Worm (Caenorhabditis elegans) whole organism, young adult: ENCODE measurements around the gene sptl-3.

Source experiments
- B0019.2 ChIP-seq: fragments of 200-800 bp; sonication (Bioruptor generic); conservative IDR thresholded peaks from 2 replicates; pipeline ENCODE4 v1.3.6; 2022; ENCODE audit warnings: missing genetic modification reagents, missing genetic modification characterization, missing compliant biosample characterization
- C06A6.2 ChIP-seq: fragments of 200-800 bp; sonication (Bioruptor generic); conservative IDR thresholded peaks from 2 replicates; pipeline ENCODE4 v1.3.6; 2022; ENCODE audit warnings: missing genetic modification characterization, missing compliant biosample characterization
- D2030.7 ChIP-seq: fragments of 200-800 bp; sonication (Bioruptor generic); IDR thresholded peaks from 2 replicates; pipeline ENCODE4 v1.3.6; 2022; ENCODE audit warnings: missing genetic modification reagents, missing genetic modification characterization, missing compliant biosample characterization
- F10E7.11 ChIP-seq: sonication (generic microtip); optimal IDR thresholded peaks from 2 replicates; lab custom pipeline; 2017; ENCODE audit warnings: mild to moderate bottlenecking, missing genetic modification characterization, moderate library complexity, missing compliant biosample characterization
- F23B12.7 ChIP-seq: sonication (generic microtip); optimal IDR thresholded peaks from 2 replicates; lab custom pipeline; 2017; ENCODE audit warnings: missing genetic modification characterization, mild to moderate bottlenecking, missing compliant biosample characterization, antibody characterized with exemption, moderate library complexity; ENCODE audit not compliant: insufficient read depth
- F33H1.4 ChIP-seq: fragments of 200-800 bp; sonication (Bioruptor generic); IDR thresholded peaks from 2 replicates; pipeline ENCODE4 v1.3.6; 2022; ENCODE audit warnings: missing genetic modification reagents, missing genetic modification characterization, missing compliant biosample characterization
- F37B4.10 ChIP-seq: fragments of 200-800 bp; sonication (Bioruptor generic); IDR thresholded peaks from 2 replicates; pipeline ENCODE4 v1.3.6; 2022; ENCODE audit warnings: missing genetic modification characterization, missing compliant biosample characterization
- F49E8.2 ChIP-seq: sonication (generic microtip); optimal IDR thresholded peaks from 3 replicates; lab custom pipeline; 2017; ENCODE audit warnings: missing genetic modification characterization, mild to moderate bottlenecking, missing compliant biosample characterization, antibody characterized with exemption, moderate library complexity; ENCODE audit not compliant: insufficient read depth
- K11D2.4 ChIP-seq: fragments of 200-800 bp; sonication (Bioruptor generic); IDR thresholded peaks from 2 replicates; pipeline ENCODE4 v1.3.6; 2022; ENCODE audit warnings: missing genetic modification reagents, missing genetic modification characterization, missing compliant biosample characterization
- Y56A3A.18 ChIP-seq: fragments of 200-800 bp; sonication (Bioruptor generic); IDR thresholded peaks from 2 replicates; pipeline ENCODE4 v1.3.6; 2022; ENCODE audit warnings: missing genetic modification reagents, missing genetic modification characterization, missing compliant biosample characterization
- ama-1 ChIP-seq, 3 experiments: fragments of 150-350 bp in 1 of 3; sonication (generic microtip) in 2 of 3; optimal IDR thresholded peaks; 2 replicates each; lab custom pipeline; 2014 to 2018; ENCODE audit warnings: missing biosample characterization in 2 of 3, missing genetic modification characterization in 2 of 3, missing genetic modification reagents in 2 of 3
- attf-3 ChIP-seq: fragments of 200-800 bp; sonication (Bioruptor generic); conservative IDR thresholded peaks from 2 replicates; pipeline ENCODE4 v1.3.6; 2022; ENCODE audit warnings: missing genetic modification reagents, missing genetic modification characterization, missing compliant biosample characterization
- bed-1 ChIP-seq: fragments of 200-800 bp; sonication (Bioruptor generic); IDR thresholded peaks from 2 replicates; pipeline ENCODE4 v1.3.6; 2022; ENCODE audit warnings: missing genetic modification reagents, missing genetic modification characterization, missing compliant biosample characterization
- ceh-27 ChIP-seq: fragments of 200-800 bp; sonication (Bioruptor generic); optimal IDR thresholded peaks from 2 replicates; lab custom pipeline; 2018; ENCODE audit warnings: mild to moderate bottlenecking, missing genetic modification characterization, moderate library complexity, missing compliant biosample characterization
- ceh-40 ChIP-seq: fragments of 200-800 bp; sonication (Bioruptor generic); IDR thresholded peaks from 2 replicates; pipeline ENCODE4 v1.3.6; 2022; ENCODE audit warnings: missing genetic modification characterization, missing compliant biosample characterization
- ceh-91 ChIP-seq: fragments of 200-800 bp; sonication (Bioruptor generic); IDR thresholded peaks from 2 replicates; pipeline ENCODE4 v1.3.6; 2022; ENCODE audit warnings: missing genetic modification reagents, missing genetic modification characterization, missing compliant biosample characterization
- dox-1 ChIP-seq: fragments of 200-800 bp; sonication (Bioruptor generic); IDR thresholded peaks from 2 replicates; pipeline ENCODE4 v1.3.6; 2022; ENCODE audit warnings: missing genetic modification reagents, missing genetic modification characterization, missing compliant biosample characterization
- efl-1 ChIP-seq: fragments of 150-350 bp; optimal IDR thresholded peaks from 2 replicates; lab custom pipeline; 2014; ENCODE audit warnings: missing biosample characterization, missing genetic modification reagents, missing genetic modification characterization
- ekl-4 ChIP-seq: fragments of 200-800 bp; sonication (Bioruptor generic); IDR thresholded peaks from 2 replicates; pipeline ENCODE4 v1.3.6; 2022; ENCODE audit warnings: missing genetic modification reagents, missing genetic modification characterization, missing compliant biosample characterization
- fkh-3 ChIP-seq: sonication (generic microtip); optimal IDR thresholded peaks from 2 replicates; lab custom pipeline; 2016; ENCODE audit warnings: mild to moderate bottlenecking, missing genetic modification characterization, missing compliant biosample characterization
- gei-17 ChIP-seq: fragments of 200-800 bp; sonication (Bioruptor generic); optimal IDR thresholded peaks from 2 replicates; lab custom pipeline; 2018; ENCODE audit warnings: mild to moderate bottlenecking, missing genetic modification characterization, missing compliant biosample characterization
- hlh-26 ChIP-seq: fragments of 200-800 bp; sonication (Bioruptor generic); conservative IDR thresholded peaks from 2 replicates; pipeline ENCODE4 v1.3.6; 2022; ENCODE audit warnings: missing genetic modification reagents, missing genetic modification characterization, missing compliant biosample characterization
- hmg-20 ChIP-seq: fragments of 200-800 bp; sonication (Bioruptor generic); IDR thresholded peaks from 2 replicates; pipeline ENCODE4 v1.3.6; 2022; ENCODE audit warnings: missing genetic modification reagents, missing genetic modification characterization, missing compliant biosample characterization
- hsf-1 ChIP-seq: fragments of 200-800 bp; sonication (Bioruptor generic); IDR thresholded peaks from 2 replicates; pipeline ENCODE4 v1.3.6; 2022; ENCODE audit warnings: missing genetic modification reagents, missing genetic modification characterization, missing compliant biosample characterization
- lag-1 ChIP-seq: fragments of 200-800 bp; sonication (Bioruptor generic); IDR thresholded peaks from 2 replicates; pipeline ENCODE4 v1.3.6; 2022; ENCODE audit warnings: missing genetic modification reagents, missing genetic modification characterization, missing compliant biosample characterization
- lin-35 ChIP-seq, 3 experiments: fragments of 150-350 bp in 2 of 3; sonication (generic microtip) in 1 of 3; optimal IDR thresholded peaks; 2 replicates each; lab custom pipeline; 2014 to 2018; ENCODE audit warnings: missing biosample characterization in 3 of 3, missing genetic modification characterization in 3 of 3, missing genetic modification reagents in 3 of 3
- lin-40 ChIP-seq: sonication (generic microtip); optimal IDR thresholded peaks from 2 replicates; lab custom pipeline; 2016; ENCODE audit warnings: missing genetic modification characterization, mild to moderate bottlenecking, missing compliant biosample characterization, missing genotype, missing genetic modification reagents
- madf-8 ChIP-seq: fragments of 200-800 bp; sonication (Bioruptor generic); conservative IDR thresholded peaks from 2 replicates; pipeline ENCODE4 v1.3.6; 2022; ENCODE audit warnings: missing genetic modification reagents, missing genetic modification characterization, missing compliant biosample characterization
- mcd-1 ChIP-seq: fragments of 200-800 bp; sonication (Bioruptor generic); IDR thresholded peaks from 2 replicates; pipeline ENCODE4 v1.3.6; 2022; ENCODE audit warnings: missing genetic modification reagents, missing genetic modification characterization, missing compliant biosample characterization
- mel-28 ChIP-seq: sonication (generic microtip); optimal IDR thresholded peaks from 2 replicates; lab custom pipeline; 2016; ENCODE audit warnings: borderline replicate concordance, mild to moderate bottlenecking, missing genetic modification characterization, missing compliant biosample characterization
- mxl-1 ChIP-seq: sonication (generic microtip); optimal IDR thresholded peaks from 2 replicates; lab custom pipeline; 2016; ENCODE audit warnings: missing genetic modification characterization, missing compliant biosample characterization
- nfya-1 ChIP-seq: sonication (generic microtip); optimal IDR thresholded peaks from 2 replicates; lab custom pipeline; 2017; ENCODE audit warnings: antibody characterized with exemption, missing compliant biosample characterization, missing genetic modification characterization, borderline replicate concordance; ENCODE audit not compliant: insufficient read depth
- nhr-80 ChIP-seq: sonication (generic microtip); optimal IDR thresholded peaks from 2 replicates; lab custom pipeline; 2016; ENCODE audit warnings: missing genetic modification characterization, missing compliant biosample characterization
- pha-4 ChIP-seq: fragments of 150-350 bp; sonication (generic microtip); optimal IDR thresholded peaks from 2 replicates; lab custom pipeline; 2014; ENCODE audit warnings: missing biosample characterization, missing genetic modification reagents, missing genetic modification characterization
- rec-8 ChIP-seq, 2 experiments: sonication (generic microtip); optimal IDR thresholded peaks; 2 replicates each; lab custom pipeline; 2016; ENCODE audit warnings: mild to moderate bottlenecking in 2 of 2, missing genetic modification characterization in 2 of 2, missing genetic modification reagents in 2 of 2, missing genotype in 2 of 2, missing biosample characterization in 1 of 2, missing compliant biosample characterization in 1 of 2, moderate library complexity in 1 of 2
- repo-1 ChIP-seq: sonication (generic microtip); optimal IDR thresholded peaks from 2 replicates; lab custom pipeline; 2017; ENCODE audit warnings: mild to moderate bottlenecking, missing genetic modification characterization, missing compliant biosample characterization
- sea-2 ChIP-seq: fragments of 200-800 bp; sonication (Bioruptor generic); IDR thresholded peaks from 2 replicates; pipeline ENCODE4 v1.3.6; 2022; ENCODE audit warnings: missing genetic modification characterization, missing compliant biosample characterization
- snpc-1.1 ChIP-seq: sonication (generic microtip); optimal IDR thresholded peaks from 2 replicates; lab custom pipeline; 2017; ENCODE audit warnings: missing genetic modification characterization, mild to moderate bottlenecking, missing compliant biosample characterization, antibody characterized with exemption, moderate library complexity, missing genotype, missing genetic modification reagents; ENCODE audit not compliant: insufficient read depth
- sptf-2 ChIP-seq: fragments of 200-800 bp; sonication (Bioruptor generic); optimal IDR thresholded peaks from 2 replicates; lab custom pipeline; 2018; ENCODE audit warnings: mild to moderate bottlenecking, missing genetic modification characterization, missing compliant biosample characterization
- tbx-9 ChIP-seq: sonication (generic microtip); optimal IDR thresholded peaks from 2 replicates; lab custom pipeline; 2016; ENCODE audit warnings: borderline replicate concordance, missing genetic modification characterization, inconsistent platforms, missing compliant biosample characterization
- tlf-1 ChIP-seq: fragments of 200-800 bp; sonication (Bioruptor generic); optimal IDR thresholded peaks from 2 replicates; lab custom pipeline; 2018; ENCODE audit warnings: mild to moderate bottlenecking, missing genetic modification characterization, missing compliant biosample characterization
- zim-3 ChIP-seq: sonication (generic microtip); optimal IDR thresholded peaks from 2 replicates; lab custom pipeline; 2017; ENCODE audit warnings: mild to moderate bottlenecking, missing genetic modification characterization, moderate library complexity, missing compliant biosample characterization
- ztf-18 ChIP-seq: sonication (generic microtip); optimal IDR thresholded peaks from 2 replicates; lab custom pipeline; 2016; ENCODE audit warnings: missing genotype, mild to moderate bottlenecking, missing genetic modification characterization, missing compliant biosample characterization
- ztf-25 ChIP-seq: fragments of 200-800 bp; sonication (Bioruptor generic); IDR thresholded peaks from 2 replicates; pipeline ENCODE4 v1.3.6; 2022; ENCODE audit warnings: missing genetic modification reagents, missing genetic modification characterization, missing compliant biosample characterization
- ztf-28 ChIP-seq: fragments of 200-800 bp; sonication (Bioruptor generic); IDR thresholded peaks from 2 replicates; pipeline ENCODE4 v1.3.6; 2022; ENCODE audit warnings: missing genetic modification reagents, missing genetic modification characterization, missing compliant biosample characterization
- ztf-6 ChIP-seq: fragments of 200-800 bp; sonication (Bioruptor generic); IDR thresholded peaks from 2 replicates; pipeline ENCODE4 v1.3.6; 2022; ENCODE audit warnings: missing genetic modification reagents, missing genetic modification characterization, missing compliant biosample characterization

The sptl-3 gene

ce11 chrV:13907557-13908104 lies 14.5 kb downstream of the sptl-3 start (continued):
- TF ChIP-seq lin-35 (GFP tag; optimal IDR thresholded peaks at IDR 0.05; lab: Kevin White, UChicago) (peak in 1 of 3 experiments; percentile 55), ceh-91 (GFP tag; lab: Robert Waterston, UW) (no peak), repo-1 (tag; lab: Kevin White, UChicago) (peak; percentile 98), rec-8 (tag; optimal IDR thresholded peaks at IDR 0.05; lab: Kevin White, UChicago) (no peak), zim-3 (peak; percentile 16), lin-40 (tag; lab: Kevin White, UChicago) (peak; percentile 22), B0019.2 (GFP tag; lab: Robert Waterston, UW) (no peak; the same call in 1 of the 2 replicates), bed-1 (GFP tag; lab: Robert Waterston, UW) (no peak), ztf-18 (tag; lab: Kevin White, UChicago) (no peak), mel-28 (tag; lab: Kevin White, UChicago) (peak; percentile 88), sea-2 (peak; percentile 22; the same call in 1 of the 2 replicates), ztf-28 (GFP tag; lab: Robert Waterston, UW) (0 out of 2 replicates have a peak, but pooled peaks have one; percentile 75), F10E7.11 (peak; percentile 65), pha-4 (peak; percentile 55), hmg-20 (GFP tag; lab: Robert Waterston, UW) (peak; percentile 62; the same call in 1 of the 2 replicates), ceh-40 (GFP tag; lab: Robert Waterston, UW) (0 out of 2 replicates have a peak, but pooled peaks have one; percentile 61), ceh-27 (GFP tag; lab: Kevin White, UChicago) (peak; percentile 41), hsf-1 (GFP tag; lab: Robert Waterston, UW) (peak; percentile 65; the same call in 1 of the 2 replicates), sptf-2 (no peak), mxl-1 (tag; lab: Kevin White, UChicago) (no peak), F49E8.2 (tag; lab: Kevin White, UChicago) (no peak), attf-3 (0 out of 2 replicates have a peak, but pooled peaks have one; percentile 16), Y56A3A.18 (peak; percentile 94), hlh-26 (no peak), fkh-3 (tag; lab: Kevin White, UChicago) (no peak), efl-1 (GFP tag; lab: Kevin White, UChicago) (no peak), C06A6.2 (GFP tag; lab: Robert Waterston, UW) (peak; percentile 74), lag-1 (GFP tag; lab: Robert Waterston, UW) (0 out of 2 replicates have a peak, but pooled peaks have one; percentile 69), ztf-25 (GFP tag; lab: Robert Waterston, UW) (0 out of 2 replicates have a peak, but pooled peaks have one; percentile 6), nfya-1 (no peak), K11D2.4 (GFP tag; lab: Robert Waterston, UW) (peak; percentile 84), ztf-6 (GFP tag; lab: Robert Waterston, UW) (no peak), dox-1 (GFP tag; lab: Robert Waterston, UW) (peak; percentile 79), gei-17 (GFP tag; lab: Kevin White, UChicago) (peak; percentile 76), nhr-80 (tag; lab: Kevin White, UChicago) (peak; percentile 47), D2030.7 (GFP tag; lab: Robert Waterston, UW) (no peak; the same call in 1 of the 2 replicates), tbx-9 (tag; lab: Kevin White, UChicago) (no peak), tlf-1 (GFP tag; lab: Kevin White, UChicago) (peak; percentile 91), F23B12.7 (tag; lab: Kevin White, UChicago) (no peak), F33H1.4 (GFP tag; lab: Robert Waterston, UW) (no peak; the same call in none of the 2 replicates), ama-1 (optimal IDR thresholded peaks at IDR 0.05; lab: Kevin White, UChicago) (peak; percentile 91), ama-1 (GFP tag; optimal IDR thresholded peaks at IDR 0.05; lab: Kevin White, UChicago) (no peak), ekl-4 (GFP tag; lab: Robert Waterston, UW) (peak; percentile 68), F37B4.10 (GFP tag; lab: Robert Waterston, UW) (peak; percentile 93; the same call in 1 of the 2 replicates), madf-8 (GFP tag; lab: Robert Waterston, UW) (no peak), mcd-1 (GFP tag; lab: Robert Waterston, UW) (peak; percentile 70), snpc-1.1 (tag; lab: Kevin White, UChicago) (no peak)
